Fruit fly (Drosophila melanogaster) whole organism, prepupa: ENCODE results near the gene Sxl.

Experiments used
- CG11294 ChIP-seq: fragments of 200-800 bp; sonication (Bioruptor generic); IDR thresholded peaks from 2 replicates; pipeline ENCODE4 v1.3.6; 2022; ENCODE audit warnings: missing biosample characterization, missing genetic modification characterization
- CG16779 ChIP-seq: fragments of 200-800 bp; sonication (Bioruptor generic); optimal IDR thresholded peaks from 3 replicates; lab custom pipeline; 2017; ENCODE audit warnings: missing biosample characterization, mild to moderate bottlenecking, missing genetic modification characterization
- CG32006 ChIP-seq: fragments of 200-800 bp; sonication (Bioruptor generic); optimal IDR thresholded peaks from 3 replicates; lab custom pipeline; 2017; ENCODE audit warnings: missing biosample characterization, mild to moderate bottlenecking, missing genetic modification characterization
- Gug ChIP-seq: fragments of 200-800 bp; sonication (Bioruptor generic); IDR thresholded peaks from 2 replicates; pipeline ENCODE4 v1.3.6; 2022; ENCODE audit warnings: missing biosample characterization, missing genetic modification characterization
- Hr38 ChIP-seq: sonication (Bioruptor generic); optimal IDR thresholded peaks from 2 replicates; lab custom pipeline; 2016; ENCODE audit warnings: missing biosample characterization, missing genetic modification characterization
- OdsH ChIP-seq: fragments of 200-800 bp; sonication (Bioruptor generic); optimal IDR thresholded peaks from 3 replicates; lab custom pipeline; 2016; ENCODE audit warnings: missing biosample characterization, missing genetic modification characterization
- cyc ChIP-seq: fragments of 200-800 bp; sonication (Bioruptor generic); optimal IDR thresholded peaks from 3 replicates; lab custom pipeline; 2016; ENCODE audit warnings: missing biosample characterization, missing genetic modification characterization
- dsx ChIP-seq: fragments of 200-800 bp; optimal IDR thresholded peaks from 3 replicates; lab custom pipeline; 2019; ENCODE audit warnings: missing biosample characterization, mild to moderate bottlenecking, missing genetic modification characterization, moderate library complexity; ENCODE audit not compliant: poor library complexity, severe bottlenecking
- esn ChIP-seq: fragments of 200-800 bp; sonication (Bioruptor generic); optimal IDR thresholded peaks from 2 replicates; lab custom pipeline; 2016; ENCODE audit warnings: missing biosample characterization, mild to moderate bottlenecking, missing genetic modification characterization, moderate library complexity
- svp ChIP-seq: fragments of 200-800 bp; sonication (Bioruptor generic); peaks from one replicate; lab custom pipeline; 2016; ENCODE audit warnings: missing biosample characterization, missing genetic modification characterization

DNA sequence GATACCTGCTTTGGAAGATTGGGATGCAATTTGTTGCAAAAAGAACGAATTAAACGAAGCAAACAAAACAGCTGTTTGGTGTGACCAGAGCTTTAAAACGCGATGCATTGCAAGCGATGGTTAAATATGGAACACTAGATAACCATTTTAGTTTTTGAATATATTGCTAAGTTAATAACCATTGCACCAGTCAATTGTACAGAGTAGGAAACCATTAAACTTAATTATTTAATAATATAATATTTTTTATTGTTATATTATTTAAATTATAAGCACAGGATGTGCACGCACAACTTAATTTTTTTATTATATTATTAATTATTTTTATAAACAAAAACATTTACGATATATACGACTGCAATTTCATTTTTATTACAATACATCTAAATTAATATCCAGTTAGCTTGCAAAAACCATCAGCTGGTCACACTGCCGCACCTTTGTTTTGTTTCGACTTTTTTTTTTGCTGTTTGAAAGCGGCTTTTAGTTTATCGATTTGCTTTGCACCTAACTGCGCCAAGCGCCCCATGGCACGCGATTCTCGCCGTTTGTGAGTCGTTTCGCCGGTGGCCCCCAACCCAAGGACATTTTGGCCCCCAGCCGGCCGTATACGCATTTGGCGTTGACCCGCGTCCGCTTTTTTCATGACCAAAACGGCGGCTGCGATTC lies 6.7 kb upstream of the Sxl start, which contains the start of the genes CG4617 and CG8300:
- no peak for TF ChIP-seq cyc (GFP tag; lab: Kevin White, UChicago)
- TF ChIP-seq CG16779 (tag; lab: Kevin White, UChicago) = no peak
- TF ChIP-seq Gug (GFP tag; lab: Robert Waterston, UW) = no peak
- TF ChIP-seq CG32006 (GFP tag; lab: Kevin White, UChicago) = peak; percentile 20
- TF ChIP-seq svp (GFP tag; lab: Kevin White, UChicago) = peak; percentile 73
- no peak for TF ChIP-seq Hr38 (GFP tag; lab: Kevin White, UChicago)
- peak; percentile 25 for TF ChIP-seq esn
- TF ChIP-seq CG11294 (GFP tag; lab: Robert Waterston, UW) = no peak; the same call in 1 of the 2 replicates
- peak; percentile 12 for TF ChIP-seq dsx (GFP tag; lab: Kevin White, UChicago)
- peak; percentile 9 for TF ChIP-seq OdsH (GFP tag; lab: Kevin White, UChicago)
